Worm (Caenorhabditis elegans): ENCODE measurements around the gene Y73B6BL.29.

- TF ChIP-seq ama-1 (optimal IDR thresholded peaks at IDR 0.05) (no peak), ceh-13 (GFP tag; optimal IDR thresholded peaks at IDR 0.05) (no peak), scrt-1 (GFP tag; IDR thresholded peaks at IDR 0.05) (no peak), ets-7 (tag; optimal IDR thresholded peaks at IDR 0.05) (no peak)
Measured at ce11 chrIV:6337353-6337752, 15.6 kb downstream of the Y73B6BL.29 start, which contains the start of gene ipla-6.

Data from whole organism, early embryonic.